Fruit fly (Drosophila melanogaster) whole organism, embryonic: ENCODE data around the gene trbd.

Source experiments
- Abd-B ChIP-seq: fragments of 200-800 bp; sonication (Bioruptor generic); optimal IDR thresholded peaks from 2 replicates; lab custom pipeline; 2018; ENCODE audit warnings: missing biosample characterization, mild to moderate bottlenecking, missing genetic modification characterization, moderate library complexity
- Asciz ChIP-seq: fragments of 200-800 bp; sonication (Bioruptor generic); optimal IDR thresholded peaks from 2 replicates; lab custom pipeline; 2017; ENCODE audit warnings: missing biosample characterization, mild to moderate bottlenecking, missing genetic modification characterization, missing genetic modification reagents
- CG10147 ChIP-seq: fragments of 200-800 bp; sonication (Bioruptor generic); optimal IDR thresholded peaks from 2 replicates; lab custom pipeline; 2019; ENCODE audit warnings: missing biosample characterization, mild to moderate bottlenecking, missing genetic modification characterization, moderate library complexity
- CG12219 ChIP-seq: fragments of 200-800 bp; sonication (Bioruptor generic); optimal IDR thresholded peaks from 3 replicates; lab custom pipeline; 2018; ENCODE audit warnings: missing biosample characterization, mild to moderate bottlenecking, missing genetic modification characterization
- CG12391 ChIP-seq: fragments of 200-800 bp; sonication (Bioruptor generic); optimal IDR thresholded peaks from 3 replicates; lab custom pipeline; 2018; ENCODE audit warnings: missing biosample characterization, mild to moderate bottlenecking, missing genetic modification characterization, moderate library complexity
- CG12659 ChIP-seq: fragments of 200-800 bp; sonication (Bioruptor generic); optimal IDR thresholded peaks from 3 replicates; lab custom pipeline; 2017; ENCODE audit warnings: mild to moderate bottlenecking, missing biosample characterization, missing genetic modification reagents, missing genetic modification characterization
- CG13287 ChIP-seq: fragments of 200-800 bp; sonication (Bioruptor generic); IDR thresholded peaks from 2 replicates; pipeline ENCODE4 v1.3.6; 2022; ENCODE audit warnings: missing biosample characterization, missing genetic modification characterization; ENCODE audit not compliant: partially characterized antibody
- CG15696 ChIP-seq: fragments of 200-800 bp; sonication (Bioruptor generic); optimal IDR thresholded peaks from 2 replicates; lab custom pipeline; 2019; ENCODE audit warnings: missing biosample characterization, mild to moderate bottlenecking, missing genetic modification characterization, moderate library complexity
- CG17385 ChIP-seq: fragments of 200-800 bp; sonication (Bioruptor generic); optimal IDR thresholded peaks from 3 replicates; lab custom pipeline; 2018; ENCODE audit warnings: missing biosample characterization, mild to moderate bottlenecking, missing genetic modification characterization
- CG17568 ChIP-seq: fragments of 200-800 bp; sonication (Bioruptor generic); optimal IDR thresholded peaks from 2 replicates; lab custom pipeline; 2018; ENCODE audit warnings: missing biosample characterization, mild to moderate bottlenecking, missing genetic modification characterization, moderate library complexity
- CG17802 ChIP-seq: fragments of 200-800 bp; sonication (Bioruptor generic); optimal IDR thresholded peaks from 2 replicates; lab custom pipeline; 2018; ENCODE audit warnings: missing biosample characterization, mild to moderate bottlenecking, missing genetic modification characterization, moderate library complexity
- CG17829 ChIP-seq: fragments of 200-800 bp; optimal IDR thresholded peaks from 2 replicates; lab custom pipeline; 2019; ENCODE audit warnings: missing biosample characterization, mild to moderate bottlenecking, missing genetic modification characterization, moderate library complexity
- CG1792 ChIP-seq: fragments of 200-800 bp; sonication (Bioruptor generic); optimal IDR thresholded peaks from 2 replicates; lab custom pipeline; 2016; ENCODE audit warnings: missing biosample characterization, missing genetic modification characterization
- CG30431 ChIP-seq: fragments of 200-800 bp; sonication (Bioruptor generic); optimal IDR thresholded peaks from 2 replicates; lab custom pipeline; 2017; ENCODE audit warnings: missing biosample characterization, missing genetic modification characterization
- CG3281 ChIP-seq: fragments of 200-800 bp; sonication (Bioruptor generic); optimal IDR thresholded peaks from 3 replicates; lab custom pipeline; 2017; ENCODE audit warnings: missing biosample characterization, mild to moderate bottlenecking, missing genetic modification characterization
- CG33557 ChIP-seq: fragments of 200-800 bp; sonication (Bioruptor generic); optimal IDR thresholded peaks from 2 replicates; lab custom pipeline; 2019; ENCODE audit warnings: missing biosample characterization, mild to moderate bottlenecking, missing genetic modification characterization, moderate library complexity
- CG4854 ChIP-seq: fragments of 200-800 bp; sonication (Bioruptor generic); optimal IDR thresholded peaks from 2 replicates; lab custom pipeline; 2016; ENCODE audit warnings: missing biosample characterization, missing genetic modification characterization, inconsistent platforms
- CG7357 ChIP-seq: fragments of 200-800 bp; sonication (Bioruptor generic); IDR thresholded peaks from 3 replicates; pipeline ENCODE4 v1.3.6; 2022; ENCODE audit warnings: missing biosample characterization, missing genetic modification characterization
- CG9437 ChIP-seq: fragments of 200-800 bp; sonication (Bioruptor generic); optimal IDR thresholded peaks from 2 replicates; lab custom pipeline; 2018; ENCODE audit warnings: missing biosample characterization, mild to moderate bottlenecking, missing genetic modification characterization
- D19A ChIP-seq: fragments of 200-800 bp; optimal IDR thresholded peaks from 3 replicates; lab custom pipeline; 2019; ENCODE audit warnings: missing biosample characterization, mild to moderate bottlenecking, missing genetic modification characterization, moderate library complexity
- Dek ChIP-seq: fragments of 200-800 bp; sonication (Bioruptor generic); optimal IDR thresholded peaks from 3 replicates; lab custom pipeline; 2019; ENCODE audit warnings: missing biosample characterization, mild to moderate bottlenecking, missing genetic modification characterization, moderate library complexity
- Gug ChIP-seq: fragments of 200-800 bp; sonication (Bioruptor generic); IDR thresholded peaks from 4 replicates; pipeline ENCODE4 v1.3.6; 2022; ENCODE audit warnings: missing biosample characterization, missing genetic modification characterization
- HHEX ChIP-seq: fragments of 200-800 bp; sonication (Bioruptor generic); optimal IDR thresholded peaks from 3 replicates; lab custom pipeline; 2017; ENCODE audit warnings: missing biosample characterization, mild to moderate bottlenecking, missing genetic modification characterization, missing genetic modification reagents
- Hey ChIP-seq: fragments of 200-800 bp; sonication (Bioruptor generic); optimal IDR thresholded peaks from 3 replicates; lab custom pipeline; 2018; ENCODE audit warnings: missing biosample characterization, mild to moderate bottlenecking, missing genetic modification characterization
- Hr51 ChIP-seq, 2 experiments: fragments of 200-800 bp; sonication (Bioruptor generic); optimal IDR thresholded peaks; 2 replicates in 1 of 2; 3 replicates in 1 of 2; lab custom pipeline; 2016 to 2018; ENCODE audit warnings: missing biosample characterization in 2 of 2, missing genetic modification characterization in 2 of 2, mild to moderate bottlenecking in 1 of 2, moderate library complexity in 1 of 2
- PHDP ChIP-seq: fragments of 200-800 bp; sonication (Bioruptor generic); optimal IDR thresholded peaks from 3 replicates; lab custom pipeline; 2018; ENCODE audit warnings: missing biosample characterization, mild to moderate bottlenecking, missing genetic modification characterization, moderate library complexity
- Ravus ChIP-seq: fragments of 200-800 bp; sonication (Bioruptor generic); IDR thresholded peaks from 2 replicates; pipeline ENCODE4 v1.3.6; 2022; ENCODE audit warnings: missing biosample characterization, missing genetic modification characterization
- Rx ChIP-seq: fragments of 200-800 bp; sonication (Bioruptor generic); IDR thresholded peaks from 2 replicates; pipeline ENCODE4 v1.3.6; 2022; ENCODE audit warnings: missing biosample characterization, missing genetic modification characterization
- Side ChIP-seq: fragments of 200-800 bp; sonication (Bioruptor generic); optimal IDR thresholded peaks from 2 replicates; lab custom pipeline; 2016; ENCODE audit warnings: missing biosample characterization, missing genetic modification characterization
- Ssrp ChIP-seq: fragments of 200-800 bp; sonication (Bioruptor generic); optimal IDR thresholded peaks from 2 replicates; lab custom pipeline; 2018; ENCODE audit warnings: missing biosample characterization, mild to moderate bottlenecking, missing genetic modification characterization, moderate library complexity
- az2 ChIP-seq: fragments of 200-800 bp; sonication (Bioruptor generic); optimal IDR thresholded peaks from 3 replicates; lab custom pipeline; 2016; ENCODE audit warnings: missing biosample characterization, missing genetic modification characterization
- bowl ChIP-seq: fragments of 200-800 bp; sonication (Bioruptor generic); IDR thresholded peaks from 2 replicates; pipeline ENCODE4 v1.3.6; 2022; ENCODE audit warnings: missing biosample characterization, missing genetic modification characterization
- cg ChIP-seq: fragments of 200-800 bp; sonication (Bioruptor generic); optimal IDR thresholded peaks from 3 replicates; lab custom pipeline; 2019; ENCODE audit warnings: missing biosample characterization, mild to moderate bottlenecking, missing genetic modification characterization, moderate library complexity
- chn ChIP-seq: fragments of 200-800 bp; sonication (Bioruptor generic); optimal IDR thresholded peaks from 2 replicates; lab custom pipeline; 2016; ENCODE audit warnings: missing biosample characterization, missing genetic modification characterization
- dpn ChIP-seq, 2 experiments: fragments of 200-800 bp; sonication (Bioruptor generic); optimal IDR thresholded peaks; 3 replicates each; lab custom pipeline; 2016; ENCODE audit warnings: missing biosample characterization in 2 of 2, missing genetic modification characterization in 2 of 2
- emc ChIP-seq: fragments of 200-800 bp; sonication (Bioruptor generic); optimal IDR thresholded peaks from 2 replicates; lab custom pipeline; 2016; ENCODE audit warnings: missing biosample characterization, missing genetic modification characterization
- en ChIP-seq: fragments of 200-800 bp; sonication (Bioruptor generic); optimal IDR thresholded peaks from 2 replicates; lab custom pipeline; 2016; ENCODE audit warnings: missing biosample characterization, missing genetic modification characterization
- fd3F ChIP-seq: fragments of 200-800 bp; sonication (Bioruptor generic); optimal IDR thresholded peaks from 2 replicates; lab custom pipeline; 2018; ENCODE audit warnings: missing biosample characterization, mild to moderate bottlenecking, missing genetic modification characterization, moderate library complexity
- fd96Cb ChIP-seq: fragments of 200-800 bp; sonication (Bioruptor generic); optimal IDR thresholded peaks from 2 replicates; lab custom pipeline; 2018; ENCODE audit warnings: missing biosample characterization, mild to moderate bottlenecking, missing genetic modification characterization, moderate library complexity
- gem ChIP-seq: fragments of 200-800 bp; sonication (Bioruptor generic); optimal IDR thresholded peaks from 2 replicates; lab custom pipeline; 2019; ENCODE audit warnings: missing biosample characterization, mild to moderate bottlenecking, missing genetic modification characterization, moderate library complexity
- grn ChIP-seq: fragments of 200-800 bp; sonication (Bioruptor generic); optimal IDR thresholded peaks from 3 replicates; lab custom pipeline; 2017; ENCODE audit warnings: missing biosample characterization, missing genetic modification characterization
- hbn ChIP-seq: fragments of 200-800 bp; sonication (Bioruptor generic); IDR thresholded peaks from 2 replicates; pipeline ENCODE4 v1.3.6; 2022; ENCODE audit warnings: missing biosample characterization, missing genetic modification characterization; ENCODE audit not compliant: partially characterized antibody
- knrl ChIP-seq: fragments of 200-800 bp; sonication (Bioruptor generic); IDR thresholded peaks from 3 replicates; pipeline ENCODE4 v1.3.6; 2022; ENCODE audit warnings: missing biosample characterization, missing genetic modification characterization; ENCODE audit not compliant: partially characterized antibody
- oc ChIP-seq: fragments of 200-800 bp; sonication (Bioruptor generic); optimal IDR thresholded peaks from 2 replicates; lab custom pipeline; 2018; ENCODE audit warnings: missing biosample characterization, mild to moderate bottlenecking, missing genetic modification characterization, moderate library complexity
- pnt ChIP-seq: fragments of 200-800 bp; sonication (Bioruptor generic); optimal IDR thresholded peaks from 3 replicates; lab custom pipeline; 2016; ENCODE audit warnings: missing biosample characterization, missing genetic modification characterization
- sna ChIP-seq: fragments of 200-800 bp; sonication (Bioruptor generic); IDR thresholded peaks from 2 replicates; pipeline ENCODE4 v1.3.6; 2022; ENCODE audit warnings: missing biosample characterization, missing genetic modification characterization; ENCODE audit not compliant: partially characterized antibody
- twi ChIP-seq: fragments of 200-800 bp; optimal IDR thresholded peaks from 2 replicates; lab custom pipeline; 2019; ENCODE audit warnings: missing biosample characterization, mild to moderate bottlenecking, missing genetic modification characterization, moderate library complexity
- zen ChIP-seq: fragments of 200-800 bp; sonication (Bioruptor generic); optimal IDR thresholded peaks from 3 replicates; lab custom pipeline; 2018; ENCODE audit warnings: missing biosample characterization, mild to moderate bottlenecking, missing genetic modification characterization, moderate library complexity
- zf30C ChIP-seq: fragments of 200-800 bp; sonication (Bioruptor generic); optimal IDR thresholded peaks from 3 replicates; lab custom pipeline; 2018; ENCODE audit warnings: missing biosample characterization, mild to moderate bottlenecking, missing genetic modification characterization

Gene trbd

DNA sequence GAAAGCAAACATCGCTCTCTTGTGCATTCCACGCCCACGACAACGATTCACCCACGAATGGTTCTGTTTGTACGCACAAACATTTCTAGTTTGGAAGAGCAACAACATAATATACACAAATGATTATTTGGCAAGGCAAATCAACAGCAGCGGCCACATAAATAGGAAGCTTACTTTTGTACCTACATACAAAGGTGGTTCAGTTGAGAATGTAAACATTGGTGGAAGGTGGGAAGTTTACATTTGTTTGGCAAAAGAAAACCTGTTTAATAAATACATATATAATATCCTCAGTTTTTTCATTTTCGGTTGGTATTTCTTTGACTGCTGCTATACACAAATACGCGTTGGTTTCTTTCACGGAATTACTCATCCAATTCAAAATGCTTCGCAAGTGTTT, 8.3 kb downstream of the trbd start (continued):
- TF ChIP-seq CG10147 (GFP tag; lab: Kevin White, UChicago) (peak; percentile 82), en (GFP tag; lab: Kevin White, UChicago) (peak; percentile 70), Hey (tag; lab: Kevin White, UChicago) (peak; percentile 34), fd3F (GFP tag; lab: Kevin White, UChicago) (peak; percentile 88), Abd-B (GFP tag; lab: Kevin White, UChicago) (peak; percentile 78), az2 (GFP tag; lab: Kevin White, UChicago) (peak; percentile 89), gem (tag; lab: Kevin White, UChicago) (peak; percentile 94), Ravus (GFP tag; lab: Robert Waterston, UW) (no peak), CG3281 (GFP tag; lab: Kevin White, UChicago) (peak; percentile 90), zf30C (no peak), CG15696 (peak; percentile 69), CG9437 (GFP tag; lab: Kevin White, UChicago) (peak; percentile 78), PHDP (tag; lab: Kevin White, UChicago) (peak; percentile 95), bowl (GFP tag; lab: Robert Waterston, UW) (no peak), Side (GFP tag; lab: Kevin White, UChicago) (peak; percentile 79), CG12659 (GFP tag; lab: Kevin White, UChicago) (peak; percentile 91), knrl (GFP tag; lab: Robert Waterston, UW) (no peak), CG17568 (peak; percentile 93), CG12219 (GFP tag; lab: Kevin White, UChicago) (peak; percentile 90), CG12391 (tag; lab: Kevin White, UChicago) (peak; percentile 91), emc (peak; percentile 55), grn (GFP tag; lab: Kevin White, UChicago) (peak; percentile 50), oc (tag; lab: Kevin White, UChicago) (peak; percentile 89), CG7357 (GFP tag; lab: Robert Waterston, UW) (peak; percentile 80), CG30431 (peak; percentile 72), chn (GFP tag; lab: Kevin White, UChicago) (peak; percentile 84), D19A (tag; lab: Kevin White, UChicago) (peak; percentile 79), sna (GFP tag; lab: Robert Waterston, UW) (no peak), CG17802 (tag; lab: Kevin White, UChicago) (peak; percentile 69), CG17385 (GFP tag; lab: Kevin White, UChicago) (peak; percentile 88), Ssrp (tag; lab: Kevin White, UChicago) (peak; percentile 86), hbn (no peak), dpn (GFP tag; optimal IDR thresholded peaks at IDR 0.05; lab: Kevin White, UChicago) (peak; percentile 84 to 87), Rx (GFP tag; lab: Robert Waterston, UW) (no peak), CG17829 (tag; lab: Kevin White, UChicago) (peak; percentile 86), CG1792 (peak; percentile 71), Gug (GFP tag; lab: Robert Waterston, UW) (peak; percentile 77), CG13287 (GFP tag; lab: Robert Waterston, UW) (no peak), Dek (tag; lab: Kevin White, UChicago) (peak; percentile 89), cg (GFP tag; lab: Kevin White, UChicago) (peak; percentile 7), zen (tag; lab: Kevin White, UChicago) (peak; percentile 81), pnt (GFP tag; lab: Kevin White, UChicago) (peak; percentile 73), twi (peak; percentile 61), CG33557 (GFP tag; lab: Kevin White, UChicago) (peak; percentile 42), CG4854 (GFP tag; lab: Kevin White, UChicago) (peak; percentile 88), Hr51 (GFP tag; optimal IDR thresholded peaks at IDR 0.05; lab: Kevin White, UChicago) (peak; percentile 71 to 93), fd96Cb (tag; lab: Kevin White, UChicago) (peak; percentile 90), HHEX (GFP tag; lab: Kevin White, UChicago) (peak; percentile 88), Asciz (GFP tag; lab: Kevin White, UChicago) (peak; percentile 89)
